Worm (Caenorhabditis elegans): ENCODE measurements around the gene tmem-131.

tmem-131 gene

DNA sequence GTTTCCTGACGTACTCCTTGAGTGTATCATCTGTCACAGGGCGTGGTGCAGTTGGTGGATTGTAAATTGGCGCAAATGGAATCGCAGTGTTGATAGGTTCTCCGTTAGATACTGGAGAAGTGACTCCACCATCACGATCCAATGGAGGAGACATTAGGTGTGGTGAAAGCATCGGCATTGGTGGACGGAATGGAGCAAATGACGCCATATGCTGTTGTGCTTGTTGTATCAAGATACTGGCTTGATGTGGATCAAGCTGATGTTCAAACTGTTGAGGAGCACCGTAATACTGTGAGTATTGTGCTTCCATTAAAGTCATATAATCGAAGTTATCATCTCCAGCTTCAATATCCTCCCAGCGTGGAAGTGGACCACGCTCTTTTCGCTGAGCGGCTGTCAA is 14.5 kb upstream of the tmem-131 start:
- TF ChIP-seq F57A8.1 (GFP tag; optimal IDR thresholded peaks at IDR 0.05): no peak
- no peak for TF ChIP-seq madf-8 (GFP tag; conservative IDR thresholded peaks at IDR 0.05)
- TF ChIP-seq D2030.7 (GFP tag; IDR thresholded peaks at IDR 0.05): no peak
- no peak for TF ChIP-seq athp-1 (tag; optimal IDR thresholded peaks at IDR 0.05)
- TF ChIP-seq nfya-1 (tag; optimal IDR thresholded peaks at IDR 0.05; ENCODE audit: borderline replicate concordance, insufficient read depth): no peak
- TF ChIP-seq egrh-3 (GFP tag; IDR thresholded peaks at IDR 0.05): no peak
- TF ChIP-seq attf-5 (GFP tag; optimal IDR thresholded peaks at IDR 0.05): no peak
- TF ChIP-seq hsf-1 (GFP tag; IDR thresholded peaks at IDR 0.05): no peak
- no peak for TF ChIP-seq lin-40 (tag; optimal IDR thresholded peaks at IDR 0.05)
- TF ChIP-seq ceh-27 (GFP tag; optimal IDR thresholded peaks at IDR 0.05): no peak
- no peak for TF ChIP-seq ztf-6 (GFP tag; IDR thresholded peaks at IDR 0.05)
- no peak for TF ChIP-seq B0019.2 (GFP tag; conservative IDR thresholded peaks at IDR 0.05)
- no peak for TF ChIP-seq tbx-9 (tag; optimal IDR thresholded peaks at IDR 0.05; ENCODE audit: borderline replicate concordance)

DNA sequence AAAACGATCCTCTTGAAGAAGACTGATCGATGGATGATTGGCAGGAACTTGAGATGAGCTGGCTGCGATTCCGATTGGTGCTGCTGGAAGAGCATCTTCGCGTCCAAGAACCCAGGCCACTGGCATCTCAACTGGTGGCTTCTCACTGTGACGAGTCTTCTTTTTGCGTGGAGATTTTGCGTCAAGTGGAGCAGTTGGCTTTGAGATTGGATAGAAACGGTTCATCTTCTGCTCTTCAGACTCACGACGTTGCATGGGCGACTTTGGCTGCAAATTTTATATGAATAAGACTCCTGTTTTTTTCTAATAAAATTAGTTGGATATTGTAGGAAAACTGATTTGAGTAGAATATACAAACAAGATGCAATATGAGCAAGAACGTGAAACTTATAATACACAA is 12.8 kb upstream of the tmem-131 start:
- TF ChIP-seq egl-44 (GFP tag; IDR thresholded peaks at IDR 0.05) (no peak), ztf-28 (GFP tag; IDR thresholded peaks at IDR 0.05) (no peak), ztf-22 (GFP tag; optimal IDR thresholded peaks at IDR 0.05) (no peak), ceh-27 (GFP tag; optimal IDR thresholded peaks at IDR 0.05) (no peak), dox-1 (GFP tag; IDR thresholded peaks at IDR 0.05) (no peak), Y53G8AR.9 (GFP tag; conservative IDR thresholded peaks at IDR 0.05) (no peak), T07F8.4 (tag; optimal IDR thresholded peaks at IDR 0.05) (no peak)

DNA sequence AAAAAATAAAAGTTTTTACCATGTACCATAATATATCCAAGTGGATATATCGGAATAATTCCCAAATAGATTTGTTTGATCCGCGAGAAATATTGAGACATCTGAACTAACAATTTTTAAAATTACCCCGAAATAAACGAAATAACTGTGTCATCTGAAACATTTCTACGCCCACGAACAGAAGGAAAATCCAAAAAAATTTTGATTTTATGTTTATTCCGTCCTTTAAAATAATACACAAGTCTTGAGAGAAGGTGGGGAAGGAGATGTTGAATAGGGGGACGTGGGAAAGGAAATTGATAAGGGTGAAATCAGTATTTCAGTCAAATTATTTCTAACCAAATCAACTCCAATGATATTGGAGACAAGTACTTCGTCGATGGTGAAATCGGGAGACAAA is 10.8 kb upstream of the tmem-131 start, which contains the start of gene R144.11:
R144.11 (minus strand) TSS at position 101 of the 400 bp plus-strand sequence.
- TF ChIP-seq F23B12.7 (tag; optimal IDR thresholded peaks at IDR 0.05; ENCODE audit: insufficient read depth) (no peak), atf-7 (tag; optimal IDR thresholded peaks at IDR 0.05) (no peak), bed-1 (GFP tag; IDR thresholded peaks at IDR 0.05) (0 out of 2 replicates have a peak, but pooled peaks have one; percentile 30), ceh-91 (GFP tag; IDR thresholded peaks at IDR 0.05) (no peak), B0336.3 (GFP tag; IDR thresholded peaks at IDR 0.05) (0 out of 2 replicates have a peak, but pooled peaks have one; percentile 11), efl-1 (GFP tag; optimal IDR thresholded peaks at IDR 0.05) (no peak), lin-40 (tag; optimal IDR thresholded peaks at IDR 0.05) (no peak), madf-6 (GFP tag; IDR thresholded peaks at IDR 0.05) (0 out of 2 replicates have a peak, but pooled peaks have one; percentile 7)

DNA sequence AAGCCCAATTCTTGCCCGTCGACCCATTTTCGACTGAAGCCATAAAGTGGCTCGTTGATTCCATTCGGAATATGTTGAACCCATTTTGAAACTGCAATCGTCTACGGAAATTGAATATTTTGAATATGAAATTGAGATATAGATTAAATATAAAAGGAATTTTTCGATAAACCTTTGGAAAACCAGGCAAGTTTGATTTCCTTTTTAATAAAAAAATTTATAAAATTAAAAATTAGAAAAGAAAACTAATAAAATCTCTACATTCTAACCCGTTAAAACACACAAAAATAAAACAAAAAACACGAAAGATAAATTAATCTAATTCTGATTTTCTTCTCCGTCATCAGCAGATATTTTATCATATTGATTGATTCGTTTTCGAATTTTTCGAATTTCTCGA is 8.9 kb upstream of the tmem-131 start, which contains the start of gene R144.12:
R144.12 (minus strand) TSS at position 101 of the 400 bp plus-strand sequence.
- no peak for TF ChIP-seq snpc-1.1 (tag; optimal IDR thresholded peaks at IDR 0.05; ENCODE audit: insufficient read depth)
- no peak for TF ChIP-seq hmg-1.2 (GFP tag; IDR thresholded peaks at IDR 0.05)
- TF ChIP-seq akir-1 (GFP tag; optimal IDR thresholded peaks at IDR 0.05): no peak
- no peak for TF ChIP-seq K11D2.4 (GFP tag; IDR thresholded peaks at IDR 0.05)
- TF ChIP-seq egl-44 (GFP tag; IDR thresholded peaks at IDR 0.05): no peak
- no peak for TF ChIP-seq lin-26 (GFP tag; IDR thresholded peaks at IDR 0.05)
- TF ChIP-seq let-607 (tag; optimal IDR thresholded peaks at IDR 0.05): no peak
- TF ChIP-seq lin-35 (GFP tag; optimal IDR thresholded peaks at IDR 0.05): no peak
- no peak for TF ChIP-seq mcd-1 (GFP tag; IDR thresholded peaks at IDR 0.05)
- no peak for TF ChIP-seq ztf-26 (tag; optimal IDR thresholded peaks at IDR 0.05)
- no peak for TF ChIP-seq gei-17 (GFP tag; optimal IDR thresholded peaks at IDR 0.05)
- TF ChIP-seq ztf-25 (GFP tag; IDR thresholded peaks at IDR 0.05): no peak
- no peak for TF ChIP-seq Y53G8AR.9 (GFP tag; conservative IDR thresholded peaks at IDR 0.05)
